Fruit fly (Drosophila melanogaster) whole organism, embryonic: ENCODE measurements around the gene Kif3C.

ENCODE experiments used
- Atf6 ChIP-seq: fragments of 200-800 bp; sonication (Bioruptor generic); IDR thresholded peaks from 2 replicates; pipeline ENCODE4 v1.3.6; 2022; ENCODE audit warnings: missing biosample characterization, missing genetic modification characterization
- BEAF-32 ChIP-seq: fragments of 200-800 bp; sonication (Bioruptor generic); optimal IDR thresholded peaks from 3 replicates; lab custom pipeline; 2017; ENCODE audit warnings: missing biosample characterization, missing genetic modification characterization, mild to moderate bottlenecking, moderate library complexity, missing genetic modification reagents
- CG10147 ChIP-seq: fragments of 200-800 bp; sonication (Bioruptor generic); optimal IDR thresholded peaks from 2 replicates; lab custom pipeline; 2019; ENCODE audit warnings: missing biosample characterization, mild to moderate bottlenecking, missing genetic modification characterization, moderate library complexity
- CG10565 ChIP-seq: fragments of 200-800 bp; sonication (Bioruptor generic); optimal IDR thresholded peaks from 3 replicates; lab custom pipeline; 2016; ENCODE audit warnings: missing biosample characterization, mild to moderate bottlenecking, missing genetic modification characterization
- CG11247 ChIP-seq: fragments of 200-800 bp; sonication (Bioruptor generic); IDR thresholded peaks from 2 replicates; pipeline ENCODE4 v1.3.6; 2022; ENCODE audit warnings: missing biosample characterization, missing genetic modification characterization
- CG11695 ChIP-seq: fragments of 200-800 bp; sonication (Bioruptor generic); IDR thresholded peaks from 3 replicates; pipeline ENCODE4 v1.3.6; 2022; ENCODE audit warnings: missing biosample characterization, missing genetic modification characterization
- CG11723 ChIP-seq: fragments of 200-800 bp; sonication (Bioruptor generic); optimal IDR thresholded peaks from 2 replicates; lab custom pipeline; 2017; ENCODE audit warnings: missing biosample characterization, mild to moderate bottlenecking, missing genetic modification characterization
- CG12155 ChIP-seq: fragments of 200-800 bp; sonication (Bioruptor generic); optimal IDR thresholded peaks from 3 replicates; lab custom pipeline; 2016; ENCODE audit warnings: missing biosample characterization, missing genetic modification characterization
- CG12236 ChIP-seq: fragments of 200-800 bp; sonication (Bioruptor generic); optimal IDR thresholded peaks from 2 replicates; lab custom pipeline; 2016; ENCODE audit warnings: missing biosample characterization, missing genetic modification characterization
- CG14014 ChIP-seq: fragments of 200-800 bp; sonication (Bioruptor generic); IDR thresholded peaks from 2 replicates; pipeline ENCODE4 v1.3.6; 2022; ENCODE audit warnings: missing biosample characterization, missing genetic modification characterization
- CG14710 ChIP-seq: fragments of 200-800 bp; sonication (Bioruptor generic); optimal IDR thresholded peaks from 3 replicates; lab custom pipeline; 2019; ENCODE audit warnings: missing biosample characterization, mild to moderate bottlenecking, missing genetic modification characterization, moderate library complexity
- CG17802 ChIP-seq: fragments of 200-800 bp; sonication (Bioruptor generic); optimal IDR thresholded peaks from 2 replicates; lab custom pipeline; 2018; ENCODE audit warnings: missing biosample characterization, mild to moderate bottlenecking, missing genetic modification characterization, moderate library complexity
- CG17829 ChIP-seq: fragments of 200-800 bp; optimal IDR thresholded peaks from 2 replicates; lab custom pipeline; 2019; ENCODE audit warnings: missing biosample characterization, mild to moderate bottlenecking, missing genetic modification characterization, moderate library complexity
- CG18764 ChIP-seq: fragments of 200-800 bp; sonication (Bioruptor generic); optimal IDR thresholded peaks from 3 replicates; lab custom pipeline; 2016; ENCODE audit warnings: missing biosample characterization, missing genetic modification characterization
- CG2199 ChIP-seq: fragments of 200-800 bp; sonication (Bioruptor generic); IDR thresholded peaks from 3 replicates; pipeline ENCODE4 v1.3.6; 2022; ENCODE audit warnings: missing biosample characterization, missing genetic modification characterization
- CG3847 ChIP-seq: fragments of 200-800 bp; sonication (Bioruptor generic); IDR thresholded peaks from 2 replicates; pipeline ENCODE4 v1.3.6; 2022; ENCODE audit warnings: missing biosample characterization, missing genetic modification characterization
- CG5180 ChIP-seq: fragments of 200-800 bp; sonication (Bioruptor generic); optimal IDR thresholded peaks from 3 replicates; lab custom pipeline; 2017; ENCODE audit warnings: missing biosample characterization, missing genetic modification characterization, mild to moderate bottlenecking, moderate library complexity, missing genetic modification reagents
- CG7556 ChIP-seq: fragments of 200-800 bp; sonication (Bioruptor generic); optimal IDR thresholded peaks from 2 replicates; lab custom pipeline; 2017; ENCODE audit warnings: missing biosample characterization, mild to moderate bottlenecking, missing genetic modification characterization
- CG7839 ChIP-seq: fragments of 200-800 bp; sonication (Bioruptor generic); optimal IDR thresholded peaks from 3 replicates; lab custom pipeline; 2018; ENCODE audit warnings: missing biosample characterization, mild to moderate bottlenecking, missing genetic modification characterization, moderate library complexity
- CG7963 ChIP-seq: fragments of 200-800 bp; sonication (Bioruptor generic); IDR thresholded peaks from 3 replicates; pipeline ENCODE4 v1.3.6; 2022; ENCODE audit warnings: missing biosample characterization, missing genetic modification characterization; ENCODE audit not compliant: partially characterized antibody
- CG9609 ChIP-seq: fragments of 200-800 bp; sonication (Bioruptor generic); optimal IDR thresholded peaks from 3 replicates; lab custom pipeline; 2016; ENCODE audit warnings: missing biosample characterization, missing genetic modification characterization
- Eip74EF ChIP-seq, 2 experiments: fragments of 200-800 bp in 1 of 2; fragments of >200 bp in 1 of 2; sonication (Bioruptor generic) in 1 of 2; optimal IDR thresholded peaks; 2 replicates each; lab custom pipeline; 2017 to 2019; ENCODE audit warnings: missing biosample characterization in 2 of 2, missing genetic modification characterization in 2 of 2, mild to moderate bottlenecking in 1 of 2, moderate library complexity in 1 of 2
- Ets97D ChIP-seq: fragments of 200-800 bp; sonication (Bioruptor generic); optimal IDR thresholded peaks from 3 replicates; lab custom pipeline; 2016; ENCODE audit warnings: missing biosample characterization, missing genetic modification characterization
- Hey ChIP-seq: fragments of 200-800 bp; sonication (Bioruptor generic); optimal IDR thresholded peaks from 3 replicates; lab custom pipeline; 2018; ENCODE audit warnings: missing biosample characterization, mild to moderate bottlenecking, missing genetic modification characterization
- Hmr ChIP-seq: fragments of 200-800 bp; sonication (Bioruptor generic); optimal IDR thresholded peaks from 3 replicates; lab custom pipeline; 2017; ENCODE audit warnings: mild to moderate bottlenecking, missing biosample characterization, missing genetic modification reagents, missing genetic modification characterization
- Jarid2 ChIP-seq: fragments of 200-800 bp; sonication (Bioruptor generic); optimal IDR thresholded peaks from 3 replicates; lab custom pipeline; 2017; ENCODE audit warnings: mild to moderate bottlenecking, missing biosample characterization, missing genetic modification reagents, missing genetic modification characterization
- Lpt ChIP-seq: fragments of >200 bp; optimal IDR thresholded peaks from 2 replicates; lab custom pipeline; 2018; ENCODE audit warnings: missing biosample characterization, missing genetic modification characterization
- MBD-R2 ChIP-seq: fragments of 200-800 bp; sonication (Bioruptor generic); IDR thresholded peaks from 2 replicates; pipeline ENCODE4 v1.3.6; 2022; ENCODE audit warnings: missing biosample characterization, missing genetic modification characterization
- MTF-1 ChIP-seq: fragments of 200-800 bp; sonication (Bioruptor generic); optimal IDR thresholded peaks from 2 replicates; lab custom pipeline; 2018; ENCODE audit warnings: missing biosample characterization, mild to moderate bottlenecking, missing genetic modification characterization, borderline replicate concordance
- Myb ChIP-seq: fragments of 200-800 bp; sonication (Bioruptor generic); optimal IDR thresholded peaks from 2 replicates; lab custom pipeline; 2016; ENCODE audit warnings: missing biosample characterization, missing genetic modification characterization
- NK7.1 ChIP-seq: fragments of 200-800 bp; sonication (Bioruptor generic); optimal IDR thresholded peaks from 3 replicates; lab custom pipeline; 2016; ENCODE audit warnings: missing biosample characterization, missing genetic modification characterization
- Optix ChIP-seq: fragments of 200-800 bp; sonication (Bioruptor generic); IDR thresholded peaks from 3 replicates; pipeline ENCODE4 v1.3.6; 2022; ENCODE audit warnings: missing biosample characterization, missing genetic modification characterization
- Six4 ChIP-seq: fragments of 200-800 bp; sonication (Bioruptor generic); optimal IDR thresholded peaks from 2 replicates; lab custom pipeline; 2016; ENCODE audit warnings: missing biosample characterization, missing genetic modification characterization
- Ssrp ChIP-seq: fragments of 200-800 bp; sonication (Bioruptor generic); optimal IDR thresholded peaks from 2 replicates; lab custom pipeline; 2018; ENCODE audit warnings: missing biosample characterization, mild to moderate bottlenecking, missing genetic modification characterization, moderate library complexity
- bab2 ChIP-seq: fragments of 200-800 bp; sonication (Bioruptor generic); optimal IDR thresholded peaks from 2 replicates; lab custom pipeline; 2016; ENCODE audit warnings: missing biosample characterization, missing genetic modification characterization
- crp ChIP-seq, 2 experiments: fragments of 200-800 bp; sonication (Bioruptor generic); optimal IDR thresholded peaks; 2 replicates in 1 of 2; 3 replicates in 1 of 2; lab custom pipeline; 2017; ENCODE audit warnings: missing biosample characterization in 2 of 2, missing genetic modification characterization in 2 of 2, mild to moderate bottlenecking in 1 of 2, moderate library complexity in 1 of 2
- cwo ChIP-seq: fragments of 200-800 bp; sonication (Bioruptor generic); optimal IDR thresholded peaks from 3 replicates; lab custom pipeline; 2017; ENCODE audit warnings: missing biosample characterization, missing genetic modification characterization, mild to moderate bottlenecking, moderate library complexity, missing genetic modification reagents
- dimm ChIP-seq: fragments of 200-800 bp; sonication (Bioruptor generic); IDR thresholded peaks from 2 replicates; pipeline ENCODE4 v1.3.6; 2022; ENCODE audit warnings: missing biosample characterization, missing genetic modification characterization
- eyg ChIP-seq: fragments of 200-800 bp; sonication (Bioruptor generic); optimal IDR thresholded peaks from 3 replicates; lab custom pipeline; 2016; ENCODE audit warnings: missing biosample characterization, missing genetic modification characterization
- fd96Cb ChIP-seq: fragments of 200-800 bp; sonication (Bioruptor generic); optimal IDR thresholded peaks from 2 replicates; lab custom pipeline; 2018; ENCODE audit warnings: missing biosample characterization, mild to moderate bottlenecking, missing genetic modification characterization, moderate library complexity
- hb ChIP-seq: fragments of 200-800 bp; sonication (Bioruptor generic); IDR thresholded peaks from 3 replicates; pipeline ENCODE4 v1.3.6; 2022; ENCODE audit warnings: missing biosample characterization, missing genetic modification characterization; ENCODE audit not compliant: partially characterized antibody
- hth ChIP-seq: fragments of >200 bp; optimal IDR thresholded peaks from 2 replicates; lab custom pipeline; 2017; ENCODE audit warnings: inconsistent platforms
- ind ChIP-seq: fragments of 200-800 bp; sonication (Bioruptor generic); optimal IDR thresholded peaks from 3 replicates; lab custom pipeline; 2016; ENCODE audit warnings: missing biosample characterization, missing genetic modification characterization
- lmd ChIP-seq: fragments of 200-800 bp; sonication (Bioruptor generic); IDR thresholded peaks from 2 replicates; pipeline ENCODE4 v1.3.6; 2022; ENCODE audit warnings: missing biosample characterization, missing genetic modification characterization
- pho ChIP-seq: fragments of 200-800 bp; sonication (Bioruptor generic); optimal IDR thresholded peaks from 2 replicates; lab custom pipeline; 2016; ENCODE audit warnings: missing biosample characterization, missing genetic modification characterization
- pnt ChIP-seq: fragments of 200-800 bp; sonication (Bioruptor generic); optimal IDR thresholded peaks from 3 replicates; lab custom pipeline; 2016; ENCODE audit warnings: missing biosample characterization, missing genetic modification characterization
- tin ChIP-seq: fragments of 200-800 bp; sonication (Bioruptor generic); optimal IDR thresholded peaks from 3 replicates; lab custom pipeline; 2016; ENCODE audit warnings: missing biosample characterization, missing genetic modification characterization
- trem ChIP-seq: fragments of 200-800 bp; optimal IDR thresholded peaks from 3 replicates; lab custom pipeline; 2019; ENCODE audit warnings: missing biosample characterization, mild to moderate bottlenecking, missing genetic modification characterization, moderate library complexity
- trh ChIP-seq: fragments of 200-800 bp; sonication (Bioruptor generic); optimal IDR thresholded peaks from 2 replicates; lab custom pipeline; 2016; ENCODE audit warnings: missing biosample characterization, missing genetic modification characterization
- twi ChIP-seq: fragments of 200-800 bp; optimal IDR thresholded peaks from 2 replicates; lab custom pipeline; 2019; ENCODE audit warnings: missing biosample characterization, mild to moderate bottlenecking, missing genetic modification characterization, moderate library complexity

The Kif3C gene

DNA sequence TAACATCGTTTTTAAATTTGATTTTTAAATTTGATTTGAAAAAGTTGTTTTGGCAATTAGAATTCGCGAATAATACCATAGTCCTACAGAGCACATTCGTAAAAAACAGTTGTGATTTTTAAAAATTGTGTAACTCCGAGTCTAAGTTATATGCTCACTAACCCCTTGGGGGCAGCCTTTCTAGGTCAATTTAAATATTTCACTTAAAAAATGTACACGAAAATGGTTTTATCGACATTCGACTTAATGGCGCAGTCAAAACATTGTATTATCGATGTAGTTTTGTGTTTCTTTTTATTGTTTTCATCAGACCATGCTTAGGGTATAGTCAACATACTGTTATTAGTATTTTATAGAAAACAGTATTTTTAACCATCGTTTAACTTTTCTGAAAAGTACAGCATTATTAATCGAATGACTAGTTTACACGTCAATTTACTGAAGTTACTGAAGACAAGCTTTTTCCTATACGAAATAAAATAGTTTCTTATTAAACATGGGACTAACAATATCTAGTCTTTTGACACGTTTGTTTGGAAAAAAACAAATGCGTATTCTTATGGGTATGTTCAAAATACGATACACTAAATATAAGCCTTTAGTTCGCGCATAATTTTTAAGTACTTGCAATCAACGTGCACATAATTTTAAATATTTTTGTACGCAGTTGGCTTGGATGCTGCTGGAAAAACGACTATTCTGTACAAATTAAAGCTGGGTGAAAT, 23.3 kb upstream of the Kif3C start, which contains the start of gene Arf4 (continued):
- peak; percentile 37 for TF ChIP-seq BEAF-32 (GFP tag; lab: Kevin White, UChicago)
- TF ChIP-seq bab2 (GFP tag; lab: Kevin White, UChicago) = no peak
- no peak for TF ChIP-seq CG12236 (GFP tag; lab: Kevin White, UChicago)
- TF ChIP-seq hth (lab: Kevin White, UChicago) = no peak
- no peak for TF ChIP-seq dimm
- TF ChIP-seq Ssrp (tag; lab: Kevin White, UChicago) = no peak
- peak; percentile 2 for TF ChIP-seq CG17829 (tag; lab: Kevin White, UChicago)
- TF ChIP-seq Atf6 = no peak
- TF ChIP-seq crp (GFP tag; optimal IDR thresholded peaks at IDR 0.05; lab: Kevin White, UChicago) = no peak
- TF ChIP-seq pnt (GFP tag; lab: Kevin White, UChicago) = no peak
- no peak for TF ChIP-seq lmd
- no peak for TF ChIP-seq Hey (tag; lab: Kevin White, UChicago)
- TF ChIP-seq CG10565 (GFP tag; lab: Kevin White, UChicago) = no peak
- no peak for TF ChIP-seq CG9609 (GFP tag; lab: Kevin White, UChicago)
- no peak for TF ChIP-seq tin (GFP tag; lab: Kevin White, UChicago)
- TF ChIP-seq hb (GFP tag; lab: Robert Waterston, UW) = no peak
- TF ChIP-seq CG3847 (GFP tag; lab: Robert Waterston, UW) = no peak
- TF ChIP-seq CG10147 (GFP tag; lab: Kevin White, UChicago) = no peak
- no peak for TF ChIP-seq Hmr
- no peak for TF ChIP-seq ind (GFP tag; lab: Kevin White, UChicago)
- TF ChIP-seq Eip74EF (GFP tag; optimal IDR thresholded peaks at IDR 0.05; lab: Kevin White, UChicago) = peak in 1 of 2 experiments; percentile 64
- TF ChIP-seq NK7.1 (GFP tag; lab: Kevin White, UChicago) = no peak
- no peak for TF ChIP-seq MBD-R2
- TF ChIP-seq CG18764 (GFP tag; lab: Kevin White, UChicago) = no peak
- no peak for TF ChIP-seq trh (GFP tag; lab: Kevin White, UChicago)
- TF ChIP-seq CG7556 (GFP tag; lab: Kevin White, UChicago) = no peak
- no peak for TF ChIP-seq CG7839 (tag; lab: Kevin White, UChicago)
- TF ChIP-seq CG2199 = no peak
- no peak for TF ChIP-seq Lpt
- no peak for TF ChIP-seq twi (tag; lab: Kevin White, UChicago)
- TF ChIP-seq Myb = no peak
- peak; percentile 18 for TF ChIP-seq Ets97D (GFP tag; lab: Kevin White, UChicago)
- TF ChIP-seq Six4 = no peak
- TF ChIP-seq trem (tag; lab: Kevin White, UChicago) = peak; percentile 30
- TF ChIP-seq CG12155 (GFP tag; lab: Kevin White, UChicago) = no peak
- no peak for TF ChIP-seq Jarid2 (GFP tag; lab: Kevin White, UChicago)
- TF ChIP-seq CG11695 = no peak
- TF ChIP-seq CG17802 (tag; lab: Kevin White, UChicago) = peak; percentile 97
- no peak for TF ChIP-seq Optix
- TF ChIP-seq CG11723 (GFP tag; lab: Kevin White, UChicago) = peak; percentile 71
- no peak for TF ChIP-seq fd96Cb
- peak; percentile 11 for TF ChIP-seq CG14710 (tag; lab: Kevin White, UChicago)
- no peak for TF ChIP-seq pho
- no peak for TF ChIP-seq eyg (GFP tag; lab: Kevin White, UChicago)
- no peak for TF ChIP-seq cwo (GFP tag; lab: Kevin White, UChicago)
- no peak for TF ChIP-seq CG14014 (GFP tag; lab: Robert Waterston, UW)
- TF ChIP-seq CG11247 (GFP tag; lab: Robert Waterston, UW) = no peak
- TF ChIP-seq CG5180 (GFP tag; lab: Kevin White, UChicago) = no peak
- no peak for TF ChIP-seq MTF-1
- TF ChIP-seq CG7963 = no peak
